Fruit fly (Drosophila melanogaster): ENCODE measurements around the gene CG14330.

Gene CG14330

DNA sequence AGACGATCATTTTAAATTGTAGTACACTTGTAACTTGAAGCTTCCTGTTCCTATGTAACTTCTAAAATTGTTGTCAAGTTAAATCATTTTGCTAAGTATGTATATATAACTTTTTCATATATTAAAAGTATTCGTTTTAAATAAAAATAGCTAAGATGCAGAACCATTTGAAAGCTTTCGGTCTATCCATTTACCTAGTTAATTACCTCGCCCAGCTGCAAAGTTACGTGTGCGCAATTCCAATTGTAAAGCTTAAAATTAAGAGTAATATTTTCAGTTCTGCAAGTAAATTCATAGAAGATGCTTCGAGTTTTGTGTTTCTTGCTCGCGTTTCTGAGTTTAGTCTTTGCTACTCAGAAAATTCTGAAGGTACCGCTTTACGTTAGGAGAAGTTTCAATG lies 47.3 kb downstream of the CG14330 start, which contains the start of gene CG5860:
Gene CG5860, plus strand, starts transcription at position 301 of the 400 bp plus-strand sequence.
- TF ChIP-seq Sp1 (GFP tag; optimal IDR thresholded peaks at IDR 0.05) = no peak
- no peak for TF ChIP-seq woc (GFP tag; optimal IDR thresholded peaks at IDR 0.05)
- no peak for TF ChIP-seq Hnf4 (GFP tag; optimal IDR thresholded peaks at IDR 0.05)
- no peak for TF ChIP-seq Dfd (GFP tag; optimal IDR thresholded peaks at IDR 0.05)

DNA sequence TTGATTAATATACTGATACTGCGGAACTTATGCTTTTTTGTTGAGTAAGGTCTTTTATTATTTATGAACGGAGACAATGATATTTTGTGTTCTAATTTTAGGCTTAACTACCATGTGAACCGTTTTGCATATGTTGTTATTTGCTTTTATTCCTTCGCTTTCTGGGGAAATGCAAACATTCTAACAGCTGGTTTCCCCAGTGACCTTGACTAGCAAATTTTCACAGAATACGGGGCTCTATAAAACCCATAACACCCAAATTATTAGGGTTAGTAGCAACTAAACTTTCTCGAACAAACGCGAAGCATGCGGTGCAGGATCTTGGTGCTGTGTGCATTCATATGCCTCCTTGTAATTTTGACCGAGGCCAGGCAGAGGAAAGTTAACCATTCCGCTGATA lies 49.0 kb downstream of the CG14330 start, which contains the start of gene CG17283:
Gene CG17283, plus strand, starts transcription at position 301 of the 400 bp plus-strand sequence.
- TF ChIP-seq Jra (GFP tag; optimal IDR thresholded peaks at IDR 0.05) = no peak
- no peak for TF ChIP-seq usp (GFP tag; optimal IDR thresholded peaks at IDR 0.05)
- no peak for TF ChIP-seq dsf (GFP tag; optimal IDR thresholded peaks at IDR 0.05; ENCODE audit: borderline replicate concordance)
- no peak for TF ChIP-seq rgr (GFP tag; optimal IDR thresholded peaks at IDR 0.05)
- no peak for TF ChIP-seq h (GFP tag; optimal IDR thresholded peaks at IDR 0.05)
- no peak for TF ChIP-seq Vsx2 (GFP tag; optimal IDR thresholded peaks at IDR 0.05; ENCODE audit: partially characterized antibody)
- TF ChIP-seq Rel (GFP tag; optimal IDR thresholded peaks at IDR 0.05) = no peak
- no peak for TF ChIP-seq Rel (tag; optimal IDR thresholded peaks at IDR 0.05)
- no peak for TF ChIP-seq sage (GFP tag; optimal IDR thresholded peaks at IDR 0.05)
- TF ChIP-seq Dfd (GFP tag; optimal IDR thresholded peaks at IDR 0.05) = no peak
- TF ChIP-seq CG32264 (GFP tag; optimal IDR thresholded peaks at IDR 0.05) = no peak
- TF ChIP-seq woc (GFP tag; optimal IDR thresholded peaks at IDR 0.05) = no peak
- no peak for TF ChIP-seq HLH106 (tag; optimal IDR thresholded peaks at IDR 0.05)

- no peak for TF ChIP-seq Rel (GFP tag; optimal IDR thresholded peaks at IDR 0.05)
- no peak for TF ChIP-seq Rel (tag; optimal IDR thresholded peaks at IDR 0.05)
- no peak for TF ChIP-seq jim (GFP tag; optimal IDR thresholded peaks at IDR 0.05)
- TF ChIP-seq foxo (GFP tag; optimal IDR thresholded peaks at IDR 0.05) = no peak
- no peak for TF ChIP-seq OdsH (GFP tag; optimal IDR thresholded peaks at IDR 0.05)
- TF ChIP-seq Vsx2 (GFP tag; optimal IDR thresholded peaks at IDR 0.05; ENCODE audit: partially characterized antibody) = no peak
- TF ChIP-seq rgr (GFP tag; optimal IDR thresholded peaks at IDR 0.05) = no peak
- no peak for TF ChIP-seq Abd-B (GFP tag; optimal IDR thresholded peaks at IDR 0.05)
Measured at dm6 chr3R:17406411-17406810, 50.2 kb downstream of the CG14330 start, which contains the start of the genes CG42824 and CG42798. Gene CG42824, minus strand, starts transcription at chr3R:17406511. Gene CG42798, plus strand, starts transcription at chr3R:17406678.
